Worm (Caenorhabditis elegans): ENCODE results near the gene far-2.

DNA sequence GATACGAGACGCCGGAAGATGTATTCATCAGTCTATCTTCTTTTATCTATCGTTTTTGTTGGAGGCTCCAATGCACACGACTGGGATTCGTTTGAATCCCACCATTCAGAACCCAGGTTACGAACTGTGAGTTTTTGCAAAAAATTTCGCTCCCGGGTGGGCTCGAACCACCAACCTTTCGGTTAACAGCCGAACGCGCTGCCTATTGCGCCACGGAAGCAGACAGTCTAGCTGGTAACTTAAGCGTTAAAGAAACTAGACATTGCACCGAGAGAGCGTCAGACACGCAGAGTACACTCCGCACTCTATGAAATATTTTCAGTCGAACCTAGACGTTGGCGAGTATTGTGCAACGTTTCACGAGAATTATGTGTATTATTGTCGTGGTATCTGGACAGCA is 22.4 kb downstream of the far-2 start:
- no peak for TF ChIP-seq snpc-4 (tag; optimal IDR thresholded peaks at IDR 0.05)
- TF ChIP-seq nhr-12 (tag; optimal IDR thresholded peaks at IDR 0.05) = no peak

Measured in whole organism, L2 larva.